Worm (Caenorhabditis elegans) whole organism, L1 larva: ENCODE data around the gene bgnt-1.3.

Source experiments
- ceh-82 ChIP-seq, 3 experiments: fragments of 150-350 bp in 1 of 3; sonication (generic microtip) in 2 of 3; optimal IDR thresholded peaks; 2 replicates each; lab custom pipeline; 2014 to 2017; ENCODE audit warnings: missing biosample characterization in 3 of 3, missing genetic modification characterization in 3 of 3
- efl-1 ChIP-seq, 4 experiments: fragments of 150-350 bp; optimal IDR thresholded peaks in 3 of 4; peaks in 1 of 4; 1 replicate in 1 of 4; 2 replicates in 3 of 4; lab custom pipeline; 2014; ENCODE audit warnings: missing biosample characterization in 2 of 4, missing genetic modification characterization in 2 of 4, missing genetic modification reagents in 2 of 4
- fos-1 ChIP-seq: fragments of 150-350 bp; optimal IDR thresholded peaks from 2 replicates; lab custom pipeline; 2014; ENCODE audit warnings: missing biosample characterization, missing genetic modification characterization
- nhr-77 ChIP-seq: fragments of 150-350 bp; optimal IDR thresholded peaks from 2 replicates; lab custom pipeline; 2014; ENCODE audit warnings: missing biosample characterization, missing genetic modification characterization
- unc-86 ChIP-seq: sonication (generic microtip); optimal IDR thresholded peaks from 2 replicates; lab custom pipeline; 2016; ENCODE audit warnings: missing genetic modification characterization, missing compliant biosample characterization

DNA sequence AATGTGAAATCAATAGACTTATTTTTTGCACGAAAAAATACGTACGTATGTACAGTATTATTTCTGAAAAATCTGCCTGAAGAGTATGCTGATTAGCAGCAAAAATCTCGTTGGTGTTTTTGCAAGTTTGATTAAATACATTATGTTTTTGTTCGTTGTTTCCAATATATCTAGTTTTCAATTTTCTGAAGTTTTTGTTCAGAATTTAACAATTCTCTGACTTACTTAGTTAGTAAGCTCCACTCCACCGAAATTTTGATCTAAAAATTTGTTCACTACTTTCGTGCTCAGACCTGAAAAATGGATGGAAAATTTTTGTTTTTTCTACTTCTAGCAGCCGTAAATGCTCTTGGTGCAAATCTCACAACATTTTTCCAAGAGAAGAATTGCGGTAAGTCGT, 51.4 kb downstream of the bgnt-1.3 start, which contains the start of gene irld-26:
- no peak for TF ChIP-seq fos-1 (tag; lab: Kevin White, UChicago)
- TF ChIP-seq nhr-77: no peak
- TF ChIP-seq ceh-82 (tag; optimal IDR thresholded peaks at IDR 0.05; lab: Kevin White, UChicago): no peak
- no peak for TF ChIP-seq unc-86
- no peak for TF ChIP-seq efl-1 (optimal IDR thresholded peaks at IDR 0.05; lab: Kevin White, UChicago)
- no peak for TF ChIP-seq efl-1 (GFP tag; optimal IDR thresholded peaks at IDR 0.05 in 1 of 2; lab: Kevin White, UChicago)
